Worm (Caenorhabditis elegans) whole organism, L3 larva: ENCODE measurements around the gene tag-329.

ENCODE experiments used
- R02D3.7 ChIP-seq: fragments of 150-350 bp; optimal IDR thresholded peaks from 2 replicates; lab custom pipeline; 2014; ENCODE audit warnings: missing biosample characterization, missing genetic modification characterization
- ZK546.5 ChIP-seq: sonication (generic microtip); optimal IDR thresholded peaks from 2 replicates; lab custom pipeline; 2017; ENCODE audit warnings: missing biosample characterization, missing genetic modification characterization
- aly-2 ChIP-seq: fragments of 150-350 bp; optimal IDR thresholded peaks from 2 replicates; lab custom pipeline; 2014; ENCODE audit warnings: missing biosample characterization, missing genetic modification characterization
- ama-1 ChIP-seq: fragments of 150-350 bp; optimal IDR thresholded peaks from 2 replicates; lab custom pipeline; 2018
- ceh-16 ChIP-seq: sonication (generic microtip); optimal IDR thresholded peaks from 2 replicates; lab custom pipeline; 2017; ENCODE audit warnings: missing biosample characterization, missing genetic modification characterization
- ceh-28 ChIP-seq: fragments of 150-350 bp; optimal IDR thresholded peaks from 2 replicates; lab custom pipeline; 2014; ENCODE audit warnings: missing biosample characterization, missing genetic modification reagents, missing genetic modification characterization
- ceh-82 ChIP-seq: fragments of 150-350 bp; optimal IDR thresholded peaks from 2 replicates; lab custom pipeline; 2014; ENCODE audit warnings: missing biosample characterization, missing genetic modification characterization
- daf-12 ChIP-seq: fragments of 150-350 bp; optimal IDR thresholded peaks from 2 replicates; lab custom pipeline; 2014; ENCODE audit warnings: missing biosample characterization, missing genetic modification reagents, missing genetic modification characterization
- egl-27 ChIP-seq: sonication (generic microtip); optimal IDR thresholded peaks from 4 replicates; lab custom pipeline; 2017; ENCODE audit warnings: missing biosample characterization, missing genetic modification reagents, missing genetic modification characterization
- egl-5 ChIP-seq: fragments of 150-350 bp; optimal IDR thresholded peaks from 2 replicates; lab custom pipeline; 2017; ENCODE audit warnings: missing biosample characterization, missing genetic modification reagents, missing genetic modification characterization, inconsistent platforms
- elt-1 ChIP-seq: fragments of 150-350 bp; optimal IDR thresholded peaks from 2 replicates; lab custom pipeline; 2014; ENCODE audit warnings: missing biosample characterization, missing genetic modification characterization
- elt-2 ChIP-seq: sonication (generic microtip); optimal IDR thresholded peaks from 2 replicates; lab custom pipeline; 2016; ENCODE audit warnings: missing genetic modification reagents, mild to moderate bottlenecking, missing genetic modification characterization, missing compliant biosample characterization
- elt-3 ChIP-seq, 3 experiments: fragments of 150-350 bp in 1 of 3; sonication (generic microtip) in 2 of 3; optimal IDR thresholded peaks; 2 replicates in 2 of 3; 4 replicates in 1 of 3; lab custom pipeline; 2014 to 2017; ENCODE audit warnings: missing biosample characterization in 3 of 3, missing genetic modification characterization in 3 of 3
- eor-1 ChIP-seq, 2 experiments: fragments of 150-350 bp; optimal IDR thresholded peaks; 2 replicates each; lab custom pipeline; 2014 to 2018; ENCODE audit warnings: missing biosample characterization in 2 of 2, missing genetic modification characterization in 2 of 2
- fkh-10 ChIP-seq: sonication (generic microtip); optimal IDR thresholded peaks from 2 replicates; lab custom pipeline; 2017; ENCODE audit warnings: missing biosample characterization, missing genetic modification reagents, missing genetic modification characterization
- fkh-2 ChIP-seq: fragments of 150-350 bp; optimal IDR thresholded peaks from 2 replicates; lab custom pipeline; 2014; ENCODE audit warnings: missing biosample characterization, missing genetic modification reagents, missing genetic modification characterization
- lin-15B ChIP-seq: fragments of 150-350 bp; optimal IDR thresholded peaks from 2 replicates; lab custom pipeline; 2014; ENCODE audit warnings: missing biosample characterization, missing genetic modification characterization
- lsy-12 ChIP-seq: sonication (generic microtip); optimal IDR thresholded peaks from 2 replicates; lab custom pipeline; 2016; ENCODE audit warnings: mild to moderate bottlenecking, missing genetic modification characterization, missing compliant biosample characterization
- mdl-1 ChIP-seq: fragments of 150-350 bp; optimal IDR thresholded peaks from 2 replicates; lab custom pipeline; 2014; ENCODE audit warnings: missing biosample characterization, missing genetic modification characterization
- mml-1 ChIP-seq: fragments of 150-350 bp; sonication (generic microtip); optimal IDR thresholded peaks from 3 replicates; lab custom pipeline; 2014; ENCODE audit warnings: missing biosample characterization, missing genetic modification characterization
- nhr-12 ChIP-seq: fragments of 150-350 bp; optimal IDR thresholded peaks from 2 replicates; lab custom pipeline; 2014; ENCODE audit warnings: missing biosample characterization, missing genetic modification characterization
- nhr-23 ChIP-seq: fragments of 150-350 bp; optimal IDR thresholded peaks from 2 replicates; lab custom pipeline; 2014; ENCODE audit warnings: missing biosample characterization, missing genetic modification reagents, missing genetic modification characterization
- nhr-237 ChIP-seq: fragments of 150-350 bp; optimal IDR thresholded peaks from 2 replicates; lab custom pipeline; 2014; ENCODE audit warnings: missing biosample characterization, missing genetic modification characterization
- nhr-43 ChIP-seq: sonication (generic microtip); optimal IDR thresholded peaks from 2 replicates; lab custom pipeline; 2016; ENCODE audit warnings: mild to moderate bottlenecking, missing genetic modification characterization, missing compliant biosample characterization; ENCODE audit not compliant: poor library complexity, severe bottlenecking
- nhr-67 ChIP-seq: fragments of 150-350 bp; optimal IDR thresholded peaks from 2 replicates; lab custom pipeline; 2014; ENCODE audit warnings: missing biosample characterization, missing genetic modification characterization
- pha-4 ChIP-seq: fragments of 150-350 bp; optimal IDR thresholded peaks from 2 replicates; lab custom pipeline; 2014; ENCODE audit warnings: missing biosample characterization, missing genetic modification reagents, missing genetic modification characterization
- pqm-1 ChIP-seq: fragments of 150-350 bp; optimal IDR thresholded peaks from 2 replicates; lab custom pipeline; 2017; ENCODE audit warnings: missing biosample characterization, missing genetic modification characterization, inconsistent platforms
- sea-2 ChIP-seq: fragments of 150-350 bp; sonication (generic microtip); optimal IDR thresholded peaks from 4 replicates; lab custom pipeline; 2014; ENCODE audit warnings: missing biosample characterization, missing genetic modification reagents, missing genetic modification characterization
- snpc-4 ChIP-seq: fragments of 150-350 bp; optimal IDR thresholded peaks from 2 replicates; lab custom pipeline; 2014; ENCODE audit warnings: missing biosample characterization, missing genetic modification characterization
- unc-39 ChIP-seq: sonication (generic microtip); optimal IDR thresholded peaks from 4 replicates; lab custom pipeline; 2017; ENCODE audit warnings: missing biosample characterization, missing genetic modification characterization
- unc-62 ChIP-seq: fragments of 150-350 bp; sonication (generic microtip); optimal IDR thresholded peaks from 4 replicates; lab custom pipeline; 2014; ENCODE audit warnings: missing biosample characterization, missing genetic modification reagents, missing genetic modification characterization
- zag-1 ChIP-seq: fragments of 150-350 bp; optimal IDR thresholded peaks from 2 replicates; lab custom pipeline; 2014; ENCODE audit warnings: missing biosample characterization, missing genetic modification characterization
- ztf-11 ChIP-seq: fragments of 150-350 bp; optimal IDR thresholded peaks from 2 replicates; lab custom pipeline; 2014; ENCODE audit warnings: missing biosample characterization, missing genetic modification characterization
- ztf-4 ChIP-seq: fragments of 150-350 bp; optimal IDR thresholded peaks from 2 replicates; lab custom pipeline; 2014; ENCODE audit warnings: missing biosample characterization, missing genetic modification characterization

The tag-329 gene

DNA sequence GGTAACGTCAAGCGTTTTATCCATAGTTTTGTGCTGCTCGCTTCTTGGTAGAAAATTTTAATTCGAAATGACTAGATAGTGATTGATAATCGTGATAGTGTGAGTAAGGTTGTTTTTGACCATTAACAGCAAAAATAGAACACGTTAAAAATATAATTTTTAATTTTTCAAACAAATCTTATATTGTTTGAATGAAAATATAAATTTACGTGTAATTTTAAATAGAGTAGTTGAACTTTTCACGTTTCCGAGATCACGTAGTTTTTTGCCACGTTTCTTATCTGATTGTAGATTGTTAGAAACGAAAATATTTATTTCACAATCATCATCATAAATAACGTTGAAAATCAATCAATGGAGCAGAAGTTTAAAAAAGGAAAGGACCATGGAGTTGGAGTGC is 3.2 kb upstream of the tag-329 start, which contains the start of the genes C50F4.10 and pfk-1.2:
Gene C50F4.10 (minus strand): TSS at position 101 of the 400 bp plus-strand sequence.
Gene pfk-1.2 (plus strand): TSS at position 325 of the 400 bp plus-strand sequence.
- no peak for TF ChIP-seq ZK546.5 (tag; lab: Kevin White, UChicago)
- no peak for TF ChIP-seq nhr-23 (tag; lab: Kevin White, UChicago)
- no peak for TF ChIP-seq R02D3.7 (tag; lab: Kevin White, UChicago)
- TF ChIP-seq unc-62 (GFP tag; lab: Kevin White, UChicago) = no peak
- TF ChIP-seq aly-2 (tag; lab: Kevin White, UChicago) = no peak
- no peak for TF ChIP-seq daf-12
- no peak for TF ChIP-seq ceh-82 (tag; lab: Kevin White, UChicago)
- no peak for TF ChIP-seq elt-1 (tag; lab: Kevin White, UChicago)
- TF ChIP-seq sea-2 (GFP tag; lab: Kevin White, UChicago) = no peak
- no peak for TF ChIP-seq lsy-12 (tag; lab: Kevin White, UChicago)
- TF ChIP-seq ztf-4 (tag; lab: Kevin White, UChicago) = no peak
- TF ChIP-seq snpc-4 (tag; lab: Kevin White, UChicago) = no peak
- TF ChIP-seq fkh-2 (tag; lab: Kevin White, UChicago) = no peak
- no peak for TF ChIP-seq nhr-237 (tag; lab: Kevin White, UChicago)

ce11 chrV:9536505-9536904 is 1.8 kb downstream of the tag-329 start, which contains the start of gene C50F4.4:
TSS of gene C50F4.4 (plus strand) at chrV:9536771.
- TF ChIP-seq pha-4 (no peak), unc-62 (GFP tag; lab: Kevin White, UChicago) (no peak), ZK546.5 (tag; lab: Kevin White, UChicago) (no peak), ceh-28 (no peak), egl-5 (tag; lab: Kevin White, UChicago) (no peak), zag-1 (tag; lab: Kevin White, UChicago) (no peak), unc-39 (no peak), elt-2 (tag; lab: Kevin White, UChicago) (peak; percentile 6), nhr-237 (tag; lab: Kevin White, UChicago) (no peak), pqm-1 (tag; lab: Kevin White, UChicago) (no peak), eor-1 (tag; optimal IDR thresholded peaks at IDR 0.05; lab: Kevin White, UChicago) (no peak), nhr-67 (tag; lab: Kevin White, UChicago) (no peak), snpc-4 (tag; lab: Kevin White, UChicago) (peak; percentile 49), daf-12 (no peak), ztf-4 (tag; lab: Kevin White, UChicago) (no peak), nhr-43 (tag; lab: Kevin White, UChicago) (peak; percentile 30), lin-15B (tag; lab: Kevin White, UChicago) (peak; percentile 28)

ce11 chrV:9539638-9540037 is 4.9 kb downstream of the tag-329 start, which contains the start of gene C50F4.12:
TSS of gene C50F4.12 (minus strand) at chrV:9539738.
- TF ChIP-seq elt-1 (tag; lab: Kevin White, UChicago) = no peak
- no peak for TF ChIP-seq egl-27 (tag; lab: Kevin White, UChicago)
- no peak for TF ChIP-seq aly-2 (tag; lab: Kevin White, UChicago)
- no peak for TF ChIP-seq elt-3 (tag; optimal IDR thresholded peaks at IDR 0.05; lab: Kevin White, UChicago)
- no peak for TF ChIP-seq nhr-23 (tag; lab: Kevin White, UChicago)
- no peak for TF ChIP-seq snpc-4 (tag; lab: Kevin White, UChicago)
- TF ChIP-seq nhr-12 (tag; lab: Kevin White, UChicago) = no peak
- TF ChIP-seq ztf-11 = no peak
- TF ChIP-seq daf-12 = no peak
- TF ChIP-seq fkh-2 (tag; lab: Kevin White, UChicago) = no peak

- TF ChIP-seq mml-1 (tag; lab: Kevin White, UChicago) = no peak
- no peak for TF ChIP-seq nhr-43 (tag; lab: Kevin White, UChicago)
- TF ChIP-seq eor-1 (tag; optimal IDR thresholded peaks at IDR 0.05; lab: Kevin White, UChicago) = no peak
- no peak for TF ChIP-seq fkh-2 (tag; lab: Kevin White, UChicago)
- no peak for TF ChIP-seq egl-27 (tag; lab: Kevin White, UChicago)
- no peak for TF ChIP-seq nhr-237 (tag; lab: Kevin White, UChicago)
- no peak for TF ChIP-seq ama-1 (lab: Kevin White, UChicago)
- TF ChIP-seq mdl-1 = no peak
- no peak for TF ChIP-seq fkh-10 (GFP tag; lab: Kevin White, UChicago)
- TF ChIP-seq ceh-16 (tag; lab: Kevin White, UChicago) = no peak
- no peak for TF ChIP-seq elt-3 (tag; optimal IDR thresholded peaks at IDR 0.05; lab: Kevin White, UChicago)
- TF ChIP-seq lin-15B (tag; lab: Kevin White, UChicago) = no peak
- no peak for TF ChIP-seq egl-5 (tag; lab: Kevin White, UChicago)
- TF ChIP-seq nhr-23 (tag; lab: Kevin White, UChicago) = no peak
- TF ChIP-seq ztf-4 (tag; lab: Kevin White, UChicago) = no peak
These were observed 6.8 kb downstream of the tag-329 start, which contains the start of gene C50F4.16 for ce11 chrV:9541506-9541905. TSS of gene C50F4.16 (minus strand) at chrV:9541606.
